Fruit fly (Drosophila melanogaster): ENCODE data around the gene Npc1a.
A peak's percentile ranks its signal among the peaks of the same experiment; 100 is the strongest.

Npc1a gene

DNA sequence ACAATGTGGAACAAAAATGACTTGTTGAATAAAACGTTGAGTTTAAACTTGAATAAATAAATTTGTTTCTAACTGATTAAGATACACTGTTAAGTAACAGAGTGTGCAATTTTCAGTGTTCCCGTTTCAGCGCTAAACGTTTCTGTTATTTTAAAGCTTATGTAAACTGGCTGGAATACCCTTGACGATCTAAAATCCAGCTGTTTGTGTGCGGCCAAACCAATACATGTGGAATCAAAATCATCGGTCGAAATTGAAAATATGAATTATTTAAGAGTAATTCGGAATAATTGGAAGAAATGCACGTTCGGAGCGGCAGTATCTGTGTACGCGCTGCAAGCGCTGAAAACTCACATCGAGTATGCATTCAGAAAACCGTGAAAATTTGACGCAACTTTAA is 48.8 kb upstream of the Npc1a start, which contains the start of gene Mulk:
Mulk (plus strand) TSS at position 198 of the 400 bp plus-strand sequence.
- TF ChIP-seq crp (GFP tag; optimal IDR thresholded peaks at IDR 0.05) (peak; percentile 0 to 84), CG4617 (GFP tag; optimal IDR thresholded peaks at IDR 0.05; ENCODE audit: borderline replicate concordance) (peak; percentile 5), Dll (GFP tag; IDR thresholded peaks at IDR 0.05; ENCODE audit: partially characterized antibody) (0 out of 4 replicates have a peak, but pooled peaks have one; percentile 29), CG10462 (GFP tag; optimal IDR thresholded peaks at IDR 0.05) (no peak), wek (GFP tag; optimal IDR thresholded peaks at IDR 0.05) (peak; percentile 98), MBD-R2 (GFP tag; IDR thresholded peaks at IDR 0.05) (peak; percentile 76), cg (GFP tag; optimal IDR thresholded peaks at IDR 0.05) (peak; percentile 72), CG30020 (tag; optimal IDR thresholded peaks at IDR 0.05) (peak; percentile 90), CG13624 (GFP tag; optimal IDR thresholded peaks at IDR 0.05) (no peak), CG1603 (tag; optimal IDR thresholded peaks at IDR 0.05) (peak; percentile 95), hbn (GFP tag; IDR thresholded peaks at IDR 0.05; ENCODE audit: partially characterized antibody) (peak; percentile 36; the same call in 1 of the 2 replicates), CG7839 (tag; optimal IDR thresholded peaks at IDR 0.05) (no peak), row (GFP tag; IDR thresholded peaks at IDR 0.05) (peak; percentile 14; the same call in 1 of the 3 replicates), MESR4 (GFP tag; optimal IDR thresholded peaks at IDR 0.05) (peak; percentile 23), dm (GFP tag; optimal IDR thresholded peaks at IDR 0.05) (peak; percentile 19), HmgZ (tag; optimal IDR thresholded peaks at IDR 0.05) (peak; percentile 10), eve (GFP tag; optimal IDR thresholded peaks at IDR 0.05) (peak in 1 of 2 experiments; percentile 40), stwl (tag; optimal IDR thresholded peaks at IDR 0.05) (peak; percentile 36), CG34422 (GFP tag; IDR thresholded peaks at IDR 0.05) (0 out of 3 replicates have a peak, but pooled peaks have one; percentile 11), CG5180 (GFP tag; optimal IDR thresholded peaks at IDR 0.05) (peak; percentile 40), gfzf (GFP tag; optimal IDR thresholded peaks at IDR 0.05) (peak; percentile 9), Pdp1 (GFP tag; optimal IDR thresholded peaks at IDR 0.05) (peak in 1 of 2 experiments; percentile 81), pzg (GFP tag; optimal IDR thresholded peaks at IDR 0.05) (peak; percentile 31), kni (GFP tag; optimal IDR thresholded peaks at IDR 0.05) (no peak), H2.0 (GFP tag; IDR thresholded peaks at IDR 0.05) (no peak), Nf-YC (tag; optimal IDR thresholded peaks at IDR 0.05) (no peak), schlank (tag; optimal IDR thresholded peaks at IDR 0.05) (no peak), YL-1 (GFP tag; optimal IDR thresholded peaks at IDR 0.05) (peak; percentile 29), Max (GFP tag; optimal IDR thresholded peaks at IDR 0.05) (no peak), pfk (GFP tag; optimal IDR thresholded peaks at IDR 0.05) (peak; percentile 91)

dm6 chr2L:10268688-10269087 is 47.7 kb upstream of the Npc1a start, which contains the start of gene CG4957:
Gene CG4957 (plus strand): TSS chr2L:10268872.
- TF ChIP-seq sens (GFP tag) (peak; percentile 53), HmgZ (tag; optimal IDR thresholded peaks at IDR 0.05) (no peak), croc (GFP tag; conservative IDR thresholded peaks at IDR 0.05) (no peak), Six4 (GFP tag; optimal IDR thresholded peaks at IDR 0.05) (no peak), danr (GFP tag; IDR thresholded peaks at IDR 0.05) (no peak), HLHmδ (GFP tag; optimal IDR thresholded peaks at IDR 0.05) (no peak), HLH4C (GFP tag; IDR thresholded peaks at IDR 0.05; ENCODE audit: partially characterized antibody) (no peak), HLH54F (GFP tag; optimal IDR thresholded peaks at IDR 0.05) (no peak), CG15514 (GFP tag; optimal IDR thresholded peaks at IDR 0.05) (no peak), hbn (GFP tag; IDR thresholded peaks at IDR 0.05; ENCODE audit: partially characterized antibody) (no peak), Dp (GFP tag; optimal IDR thresholded peaks at IDR 0.05) (peak; percentile 18), gfzf (GFP tag; optimal IDR thresholded peaks at IDR 0.05) (peak; percentile 70), pzg (GFP tag; optimal IDR thresholded peaks at IDR 0.05) (peak; percentile 33), NC2β (GFP tag; optimal IDR thresholded peaks at IDR 0.05) (no peak), CG4820 (GFP tag; optimal IDR thresholded peaks at IDR 0.05) (no peak), MBD-R2 (GFP tag; IDR thresholded peaks at IDR 0.05) (peak; percentile 52), Ssrp (tag; optimal IDR thresholded peaks at IDR 0.05) (no peak), Nf-YB (GFP tag; optimal IDR thresholded peaks at IDR 0.05) (no peak), CTCF (GFP tag; optimal IDR thresholded peaks at IDR 0.05) (no peak), CG3995 (GFP tag; optimal IDR thresholded peaks at IDR 0.05) (no peak), E2f2 (GFP tag; IDR thresholded peaks at IDR 0.05) (peak; percentile 46), row (GFP tag; IDR thresholded peaks at IDR 0.05) (no peak), GATAe (GFP tag; conservative IDR thresholded peaks at IDR 0.05) (no peak), dpn (GFP tag; optimal IDR thresholded peaks at IDR 0.05) (no peak), dm (GFP tag; optimal IDR thresholded peaks at IDR 0.05) (no peak), hb (GFP tag; IDR thresholded peaks at IDR 0.05; ENCODE audit: partially characterized antibody) (no peak)
